Worm (Caenorhabditis elegans) whole organism, early embryonic: ENCODE data around the gene T08D2.8.
"Not testable (repeated sequence)": the region's sequence is repeated elsewhere in the genome, so short reads cannot be mapped to it uniquely, and the experiment has no call there.

Experiments
- aly-1 ChIP-seq: sonication (generic microtip); optimal IDR thresholded peaks from 2 replicates; lab custom pipeline; 2016; ENCODE audit warnings: missing genetic modification characterization, missing compliant biosample characterization
- ama-1 ChIP-seq: fragments of 150-350 bp; optimal IDR thresholded peaks from 2 replicates; lab custom pipeline; 2014

ce11 chrX:239077-239476, 46.4 kb downstream of the T08D2.8 start, which contains the start of gene AC8.10:
- not testable (repeated sequence) for TF ChIP-seq aly-1 (tag; lab: Kevin White, UChicago); ama-1 (lab: Kevin White, UChicago)
